Worm (Caenorhabditis elegans) whole organism, L4 larva: ENCODE results near the gene plc-4.

Experiments used
- D1046.2 ChIP-seq: fragments of 200-800 bp; sonication (Bioruptor generic); IDR thresholded peaks from 2 replicates; pipeline ENCODE4 v1.3.6; 2022; ENCODE audit warnings: missing genetic modification characterization, missing compliant biosample characterization
- F10B5.3 ChIP-seq: sonication (generic microtip); optimal IDR thresholded peaks from 2 replicates; lab custom pipeline; 2016; ENCODE audit warnings: mild to moderate bottlenecking, missing genetic modification characterization, missing compliant biosample characterization
- F37D6.2 ChIP-seq: sonication (generic microtip); optimal IDR thresholded peaks from 2 replicates; lab custom pipeline; 2016; ENCODE audit warnings: mild to moderate bottlenecking, missing genetic modification characterization, missing compliant biosample characterization
- F44E2.7 ChIP-seq: fragments of 200-800 bp; sonication (Bioruptor generic); IDR thresholded peaks from 2 replicates; pipeline ENCODE4 v2.1.2; 2022; ENCODE audit warnings: missing genetic modification characterization, missing compliant biosample characterization
- R02D3.7 ChIP-seq: fragments of 150-350 bp; sonication (generic microtip); optimal IDR thresholded peaks from 3 replicates; lab custom pipeline; 2014; ENCODE audit warnings: missing biosample characterization, missing genetic modification characterization
- T26A8.4 ChIP-seq: fragments of 200-800 bp; sonication (Bioruptor generic); IDR thresholded peaks from 2 replicates; pipeline ENCODE4 v1.3.6; 2022; ENCODE audit warnings: missing genetic modification characterization, missing compliant biosample characterization
- Y5F2A.4 ChIP-seq: fragments of 200-800 bp; sonication (Bioruptor generic); optimal IDR thresholded peaks from 2 replicates; lab custom pipeline; 2018; ENCODE audit warnings: mild to moderate bottlenecking, missing genetic modification characterization, missing compliant biosample characterization
- Y75B8A.6 ChIP-seq: fragments of 200-800 bp; sonication (Bioruptor generic); IDR thresholded peaks from 2 replicates; pipeline ENCODE4 v1.3.6; 2022; ENCODE audit warnings: missing genetic modification reagents, missing genetic modification characterization, missing compliant biosample characterization
- ZK337.2 ChIP-seq: fragments of 200-800 bp; sonication (Bioruptor generic); IDR thresholded peaks from 2 replicates; pipeline ENCODE4 v1.3.6; 2022; ENCODE audit warnings: missing genetic modification reagents, missing genetic modification characterization, missing compliant biosample characterization
- ZK546.5 ChIP-seq, 2 experiments: sonication (generic microtip); optimal IDR thresholded peaks; 2 replicates each; lab custom pipeline; 2017; ENCODE audit warnings: missing biosample characterization in 2 of 2, missing genetic modification characterization in 2 of 2
- aha-1 ChIP-seq: fragments of 150-350 bp; peaks from one replicate; lab custom pipeline; 2014; ENCODE audit warnings: missing biosample characterization, missing genetic modification characterization
- aly-2 ChIP-seq: sonication (generic microtip); optimal IDR thresholded peaks from 2 replicates; lab custom pipeline; 2018; ENCODE audit warnings: missing biosample characterization, missing genetic modification characterization
- arid-1 ChIP-seq: fragments of 200-800 bp; sonication (Bioruptor generic); conservative IDR thresholded peaks from 2 replicates; pipeline ENCODE4 v1.3.6; 2022; ENCODE audit warnings: missing genetic modification reagents, missing genetic modification characterization, missing compliant biosample characterization
- ceh-20 ChIP-seq: fragments of 200-800 bp; sonication (Bioruptor generic); IDR thresholded peaks from 2 replicates; pipeline ENCODE4 v1.3.6; 2022; ENCODE audit warnings: missing genetic modification reagents, missing genetic modification characterization, missing compliant biosample characterization
- ceh-28 ChIP-seq: fragments of 150-350 bp; optimal IDR thresholded peaks from 2 replicates; lab custom pipeline; 2014; ENCODE audit warnings: missing biosample characterization, missing genetic modification reagents, missing genetic modification characterization
- ceh-62 ChIP-seq: sonication (generic microtip); optimal IDR thresholded peaks from 2 replicates; lab custom pipeline; 2017; ENCODE audit warnings: missing biosample characterization, missing genetic modification characterization
- daf-19 ChIP-seq: fragments of 200-800 bp; sonication (Bioruptor generic); conservative IDR thresholded peaks from 2 replicates; pipeline ENCODE4 v1.3.6; 2022; ENCODE audit warnings: missing genetic modification characterization, missing compliant biosample characterization
- dmd-8 ChIP-seq: fragments of 200-800 bp; sonication (Bioruptor generic); IDR thresholded peaks from 2 replicates; pipeline ENCODE4 v1.3.6; 2022; ENCODE audit warnings: missing genetic modification characterization, missing compliant biosample characterization
- duxl-1 ChIP-seq: sonication (generic microtip); optimal IDR thresholded peaks from 2 replicates; lab custom pipeline; 2016; ENCODE audit warnings: mild to moderate bottlenecking, missing genetic modification characterization, moderate library complexity, missing compliant biosample characterization; ENCODE audit not compliant: poor library complexity
- dve-1 ChIP-seq: sonication (generic microtip); optimal IDR thresholded peaks from 2 replicates; lab custom pipeline; 2017; ENCODE audit warnings: antibody characterized with exemption, mild to moderate bottlenecking, missing genetic modification characterization, missing compliant biosample characterization; ENCODE audit not compliant: insufficient read depth
- egl-43 ChIP-seq: fragments of 200-800 bp; sonication (Bioruptor generic); IDR thresholded peaks from 2 replicates; pipeline ENCODE4 v1.3.6; 2022; ENCODE audit warnings: missing genetic modification reagents, missing genetic modification characterization, missing compliant biosample characterization
- gei-8 ChIP-seq: fragments of 200-800 bp; sonication (Bioruptor generic); optimal IDR thresholded peaks from 2 replicates; lab custom pipeline; 2018; ENCODE audit warnings: mild to moderate bottlenecking, missing genetic modification characterization, missing compliant biosample characterization
- hif-1 ChIP-seq, 2 experiments: sonication (generic microtip); optimal IDR thresholded peaks; 2 replicates each; lab custom pipeline; 2016 to 2017; ENCODE audit warnings: missing compliant biosample characterization in 2 of 2, missing genetic modification characterization in 2 of 2, missing genetic modification reagents in 2 of 2, missing genotype in 2 of 2, mild to moderate bottlenecking in 1 of 2
- hlh-11 ChIP-seq: fragments of 200-800 bp; sonication (Bioruptor generic); optimal IDR thresholded peaks from 2 replicates; lab custom pipeline; 2018; ENCODE audit warnings: mild to moderate bottlenecking, missing genetic modification characterization, missing compliant biosample characterization
- hlh-30 ChIP-seq: sonication (generic microtip); optimal IDR thresholded peaks from 2 replicates; lab custom pipeline; 2017; ENCODE audit warnings: antibody characterized with exemption, mild to moderate bottlenecking, missing genetic modification characterization, missing compliant biosample characterization; ENCODE audit not compliant: insufficient read depth
- lim-7 ChIP-seq: fragments of 200-800 bp; sonication (Bioruptor generic); IDR thresholded peaks from 2 replicates; pipeline ENCODE4 v1.3.6; 2022; ENCODE audit warnings: missing genetic modification characterization, missing compliant biosample characterization
- lin-1 ChIP-seq: fragments of 200-800 bp; sonication (Bioruptor generic); IDR thresholded peaks from 2 replicates; pipeline ENCODE4 v1.3.6; 2022; ENCODE audit warnings: missing genetic modification reagents, missing genetic modification characterization, missing compliant biosample characterization
- lin-13 ChIP-seq: fragments of 150-350 bp; optimal IDR thresholded peaks from 2 replicates; lab custom pipeline; 2014; ENCODE audit warnings: missing biosample characterization, missing genetic modification reagents, missing genetic modification characterization
- madf-5 ChIP-seq, 2 experiments: fragments of 200-800 bp; sonication (Bioruptor generic); IDR thresholded peaks; 2 replicates each; pipeline ENCODE4 v1.3.6; 2022; ENCODE audit warnings: missing compliant biosample characterization in 2 of 2, missing genetic modification characterization in 2 of 2
- madf-9 ChIP-seq: fragments of 200-800 bp; sonication (Bioruptor generic); conservative IDR thresholded peaks from 2 replicates; pipeline ENCODE4 v1.3.6; 2022; ENCODE audit warnings: missing genetic modification reagents, missing genetic modification characterization, missing compliant biosample characterization
- mdl-1 ChIP-seq, 2 experiments: fragments of 150-350 bp in 1 of 2; sonication (generic microtip) in 1 of 2; optimal IDR thresholded peaks; 2 replicates each; lab custom pipeline; 2014 to 2017; ENCODE audit warnings: missing biosample characterization in 2 of 2, missing genetic modification characterization in 2 of 2
- mdt-29 ChIP-seq: fragments of 200-800 bp; sonication (Bioruptor generic); IDR thresholded peaks from 2 replicates; pipeline ENCODE4 v1.3.6; 2022; ENCODE audit warnings: missing genetic modification reagents, missing genetic modification characterization, missing compliant biosample characterization
- mxl-3 ChIP-seq: fragments of 200-800 bp; sonication (Bioruptor generic); optimal IDR thresholded peaks from 2 replicates; lab custom pipeline; 2018; ENCODE audit warnings: mild to moderate bottlenecking, missing genetic modification characterization, missing compliant biosample characterization
- nhr-10 ChIP-seq: fragments of 150-350 bp; optimal IDR thresholded peaks from 2 replicates; lab custom pipeline; 2014; ENCODE audit warnings: missing biosample characterization, missing genetic modification characterization
- nhr-102 ChIP-seq: sonication (generic microtip); optimal IDR thresholded peaks from 2 replicates; lab custom pipeline; 2016; ENCODE audit warnings: mild to moderate bottlenecking, missing genetic modification characterization, moderate library complexity, missing compliant biosample characterization
- nhr-237 ChIP-seq: sonication (generic microtip); optimal IDR thresholded peaks from 2 replicates; lab custom pipeline; 2017; ENCODE audit warnings: missing biosample characterization, missing genetic modification characterization
- nhr-48 ChIP-seq: sonication (generic microtip); optimal IDR thresholded peaks from 2 replicates; lab custom pipeline; 2016; ENCODE audit warnings: mild to moderate bottlenecking, missing genetic modification characterization, missing compliant biosample characterization
- nhr-6 ChIP-seq: fragments of 150-350 bp; optimal IDR thresholded peaks from 2 replicates; lab custom pipeline; 2014; ENCODE audit warnings: missing biosample characterization, missing genetic modification characterization
- nhr-76 ChIP-seq: fragments of 150-350 bp; optimal IDR thresholded peaks from 2 replicates; lab custom pipeline; 2014; ENCODE audit warnings: missing biosample characterization, missing genetic modification characterization
- pha-4 ChIP-seq, 2 experiments: fragments of 150-350 bp in 1 of 2; fragments of 200-800 bp in 1 of 2; sonication (Bioruptor generic) in 1 of 2; IDR thresholded peaks in 1 of 2; optimal IDR thresholded peaks in 1 of 2; 2 replicates each; pipeline versions ENCODE4 v1.3.6 to Lab custom; 2014 to 2022; ENCODE audit warnings: missing genetic modification characterization in 2 of 2, missing genetic modification reagents in 2 of 2, missing biosample characterization in 1 of 2, missing compliant biosample characterization in 1 of 2
- php-3 ChIP-seq: fragments of 200-800 bp; sonication (Bioruptor generic); IDR thresholded peaks from 2 replicates; pipeline ENCODE4 v1.3.6; 2022; ENCODE audit warnings: missing genetic modification reagents, missing genetic modification characterization, missing compliant biosample characterization
- set-16 ChIP-seq: fragments of 200-800 bp; sonication (Bioruptor generic); IDR thresholded peaks from 2 replicates; pipeline ENCODE4 v1.3.6; 2022; ENCODE audit warnings: missing genetic modification reagents, missing genetic modification characterization, missing compliant biosample characterization
- skn-1 ChIP-seq: fragments of 150-350 bp; optimal IDR thresholded peaks from 2 replicates; lab custom pipeline; 2014; ENCODE audit warnings: missing biosample characterization, missing genetic modification characterization
- spr-1 ChIP-seq: sonication (generic microtip); optimal IDR thresholded peaks from 2 replicates; lab custom pipeline; 2016; ENCODE audit warnings: mild to moderate bottlenecking, missing genetic modification characterization, missing compliant biosample characterization
- spr-3 ChIP-seq: fragments of 200-800 bp; sonication (Bioruptor generic); optimal IDR thresholded peaks from 2 replicates; lab custom pipeline; 2018; ENCODE audit warnings: mild to moderate bottlenecking, missing genetic modification characterization, missing compliant biosample characterization
- tag-97 ChIP-seq: fragments of 200-800 bp; sonication (Bioruptor generic); IDR thresholded peaks from 2 replicates; pipeline ENCODE4 v1.3.6; 2022; ENCODE audit warnings: missing genetic modification characterization, missing compliant biosample characterization
- unc-39 ChIP-seq: sonication (generic microtip); optimal IDR thresholded peaks from 2 replicates; lab custom pipeline; 2017; ENCODE audit warnings: missing biosample characterization, missing genetic modification characterization
- vab-7 ChIP-seq: fragments of 200-800 bp; sonication (Bioruptor generic); IDR thresholded peaks from 2 replicates; pipeline ENCODE4 v1.3.6; 2022; ENCODE audit warnings: missing genetic modification reagents, missing genetic modification characterization, missing compliant biosample characterization
- zag-1 ChIP-seq: fragments of 150-350 bp; optimal IDR thresholded peaks from 2 replicates; lab custom pipeline; 2014; ENCODE audit warnings: missing biosample characterization, missing genetic modification characterization
- zfp-2 ChIP-seq: sonication (generic microtip); optimal IDR thresholded peaks from 2 replicates; lab custom pipeline; 2016; ENCODE audit warnings: mild to moderate bottlenecking, missing genetic modification characterization, missing compliant biosample characterization
- zfp-3 ChIP-seq: fragments of 200-800 bp; sonication (Bioruptor generic); conservative IDR thresholded peaks from 2 replicates; pipeline ENCODE4 v1.3.6; 2022; ENCODE audit warnings: missing genetic modification reagents, missing genetic modification characterization, missing compliant biosample characterization

plc-4 gene

ce11 chrIV:7552958-7553553 is 40.6 kb upstream of the plc-4 start, which contains the start of gene dif-1 (continued):
- no peak for TF ChIP-seq gei-8 (GFP tag; lab: Kevin White, UChicago)
- TF ChIP-seq lim-7 (GFP tag; lab: Robert Waterston, UW), result no peak
- TF ChIP-seq hlh-11 (tag; lab: Kevin White, UChicago), result peak; percentile 73
- TF ChIP-seq nhr-76 (tag; lab: Kevin White, UChicago), result no peak
- TF ChIP-seq zfp-3 (GFP tag; lab: Robert Waterston, UW), result no peak
- no peak for TF ChIP-seq pha-4 (GFP tag; IDR thresholded peaks at IDR 0.05; lab: Robert Waterston, UW)
- peak; percentile 29 for TF ChIP-seq pha-4 (tag; optimal IDR thresholded peaks at IDR 0.05; lab: Kevin White, UChicago)
- peak; percentile 80 for TF ChIP-seq dve-1 (tag; lab: Kevin White, UChicago)
- no peak for TF ChIP-seq mdt-29 (GFP tag; lab: Robert Waterston, UW)
- TF ChIP-seq madf-5 (GFP tag; IDR thresholded peaks at IDR 0.05; lab: Robert Waterston, UW), result no peak
- TF ChIP-seq set-16 (GFP tag; lab: Robert Waterston, UW), result no peak
- no peak for TF ChIP-seq unc-39
- no peak for TF ChIP-seq daf-19 (GFP tag; lab: Robert Waterston, UW)
- TF ChIP-seq nhr-102 (tag; lab: Kevin White, UChicago), result no peak
- no peak for TF ChIP-seq Y5F2A.4 (GFP tag; lab: Kevin White, UChicago)
- no peak for TF ChIP-seq spr-1 (tag; lab: Kevin White, UChicago)
- TF ChIP-seq nhr-10, result peak; percentile 2
- no peak for TF ChIP-seq Y75B8A.6
- no peak for TF ChIP-seq F37D6.2 (tag; lab: Kevin White, UChicago)
- no peak for TF ChIP-seq F44E2.7 (GFP tag; lab: Robert Waterston, UW)
- TF ChIP-seq D1046.2 (GFP tag; lab: Robert Waterston, UW), result no peak
- no peak for TF ChIP-seq R02D3.7
- TF ChIP-seq nhr-237, result no peak
- peak; percentile 31 for TF ChIP-seq lin-13 (GFP tag; lab: Kevin White, UChicago)
- no peak for TF ChIP-seq zag-1 (tag; lab: Kevin White, UChicago)
- no peak for TF ChIP-seq ZK337.2 (GFP tag; lab: Robert Waterston, UW)
- peak; percentile 0 for TF ChIP-seq nhr-48 (tag; lab: Kevin White, UChicago)
- TF ChIP-seq hif-1 (tag; optimal IDR thresholded peaks at IDR 0.05; lab: Kevin White, UChicago), result no peak
- no peak for TF ChIP-seq vab-7 (GFP tag; lab: Robert Waterston, UW)
- TF ChIP-seq php-3 (GFP tag; lab: Robert Waterston, UW), result 0 out of 2 replicates have a peak, but pooled peaks have one; percentile 9
- TF ChIP-seq tag-97 (GFP tag; lab: Robert Waterston, UW), result no peak
- peak; percentile 27 for TF ChIP-seq hlh-30 (tag; lab: Kevin White, UChicago)
- TF ChIP-seq ZK546.5 (tag; optimal IDR thresholded peaks at IDR 0.05; lab: Kevin White, UChicago), result no peak
- TF ChIP-seq lin-1 (GFP tag; lab: Robert Waterston, UW), result no peak
- TF ChIP-seq mdl-1 (tag; optimal IDR thresholded peaks at IDR 0.05; lab: Kevin White, UChicago), result peak in 1 of 2 experiments; percentile 33
- TF ChIP-seq F10B5.3 (tag; lab: Kevin White, UChicago), result no peak
- TF ChIP-seq aha-1 (tag; lab: Kevin White, UChicago), result no peak
- TF ChIP-seq duxl-1 (tag; lab: Kevin White, UChicago), result no peak
- no peak for TF ChIP-seq ceh-20 (GFP tag; lab: Robert Waterston, UW)
- no peak for TF ChIP-seq T26A8.4 (GFP tag; lab: Robert Waterston, UW)
- TF ChIP-seq madf-9, result no peak
- no peak for TF ChIP-seq arid-1
- TF ChIP-seq aly-2 (tag; lab: Kevin White, UChicago), result no peak
- no peak for TF ChIP-seq nhr-6 (tag; lab: Kevin White, UChicago)
- no peak for TF ChIP-seq spr-3 (GFP tag; lab: Kevin White, UChicago)
- no peak for TF ChIP-seq ceh-62 (tag; lab: Kevin White, UChicago)
- TF ChIP-seq zfp-2 (tag; lab: Kevin White, UChicago), result no peak
- TF ChIP-seq mxl-3, result peak; percentile 44
- TF ChIP-seq dmd-8, result no peak
- no peak for TF ChIP-seq skn-1
- no peak for TF ChIP-seq egl-43 (GFP tag; lab: Robert Waterston, UW)
- TF ChIP-seq ceh-28 (tag; lab: Kevin White, UChicago), result no peak
